Fruit fly (Drosophila melanogaster) whole organism, prepupa: ENCODE data around the gene Cad86C.

Experiments
- CG10631 ChIP-seq: fragments of 200-800 bp; sonication (Bioruptor generic); optimal IDR thresholded peaks from 2 replicates; lab custom pipeline; 2016; ENCODE audit warnings: missing biosample characterization, missing genetic modification characterization
- CG10669 ChIP-seq: fragments of 200-800 bp; sonication (Bioruptor generic); optimal IDR thresholded peaks from 3 replicates; lab custom pipeline; 2018; ENCODE audit warnings: missing biosample characterization, mild to moderate bottlenecking, missing genetic modification characterization, moderate library complexity
- CG11762 ChIP-seq: fragments of 200-800 bp; sonication (Bioruptor generic); optimal IDR thresholded peaks from 3 replicates; lab custom pipeline; 2016; ENCODE audit warnings: missing biosample characterization, missing genetic modification characterization; ENCODE audit not compliant: insufficient read depth
- CG11902 ChIP-seq: fragments of 200-800 bp; sonication (Bioruptor generic); optimal IDR thresholded peaks from 3 replicates; lab custom pipeline; 2016; ENCODE audit warnings: missing biosample characterization, missing genetic modification characterization
- CG15336 ChIP-seq: fragments of 200-800 bp; sonication (Bioruptor generic); IDR thresholded peaks from 2 replicates; pipeline ENCODE4 v1.3.6; 2022; ENCODE audit warnings: missing biosample characterization, missing genetic modification characterization
- CG1621 ChIP-seq: fragments of 200-800 bp; sonication (Bioruptor generic); optimal IDR thresholded peaks from 3 replicates; lab custom pipeline; 2018; ENCODE audit warnings: missing biosample characterization, mild to moderate bottlenecking, missing genetic modification characterization
- CG16779 ChIP-seq: fragments of 200-800 bp; sonication (Bioruptor generic); optimal IDR thresholded peaks from 3 replicates; lab custom pipeline; 2017; ENCODE audit warnings: missing biosample characterization, mild to moderate bottlenecking, missing genetic modification characterization
- CG3032 ChIP-seq: fragments of 200-800 bp; optimal IDR thresholded peaks from 2 replicates; lab custom pipeline; 2019; ENCODE audit warnings: missing biosample characterization, mild to moderate bottlenecking, missing genetic modification characterization, moderate library complexity
- CG31627 ChIP-seq: fragments of 200-800 bp; sonication (Bioruptor generic); optimal IDR thresholded peaks from 3 replicates; lab custom pipeline; 2016; ENCODE audit warnings: missing biosample characterization, missing genetic modification characterization
- CG32006 ChIP-seq: fragments of 200-800 bp; sonication (Bioruptor generic); optimal IDR thresholded peaks from 3 replicates; lab custom pipeline; 2017; ENCODE audit warnings: missing biosample characterization, mild to moderate bottlenecking, missing genetic modification characterization
- CG34406 ChIP-seq: fragments of 200-800 bp; sonication (Bioruptor generic); optimal IDR thresholded peaks from 3 replicates; lab custom pipeline; 2016; ENCODE audit warnings: missing biosample characterization, missing genetic modification characterization
- CG3919 ChIP-seq: fragments of 200-800 bp; sonication (Bioruptor generic); optimal IDR thresholded peaks from 3 replicates; lab custom pipeline; 2016; ENCODE audit warnings: missing biosample characterization, missing genetic modification characterization
- CG4318 ChIP-seq: fragments of 200-800 bp; sonication (Bioruptor generic); optimal IDR thresholded peaks from 3 replicates; lab custom pipeline; 2017; ENCODE audit warnings: missing biosample characterization, mild to moderate bottlenecking, missing genetic modification characterization
- CG6808 ChIP-seq: fragments of 200-800 bp; sonication (Bioruptor generic); optimal IDR thresholded peaks from 3 replicates; lab custom pipeline; 2017; ENCODE audit warnings: missing biosample characterization, missing genetic modification characterization, mild to moderate bottlenecking, moderate library complexity, missing genetic modification reagents
- CG6854 ChIP-seq: fragments of 200-800 bp; sonication (Bioruptor generic); optimal IDR thresholded peaks from 2 replicates; lab custom pipeline; 2017; ENCODE audit warnings: missing biosample characterization, mild to moderate bottlenecking, missing genetic modification characterization
- CG7368 ChIP-seq: fragments of 200-800 bp; sonication (Bioruptor generic); optimal IDR thresholded peaks from 3 replicates; lab custom pipeline; 2016; ENCODE audit warnings: missing biosample characterization, missing genetic modification characterization
- CG8319 ChIP-seq: fragments of 200-800 bp; sonication (Bioruptor generic); optimal IDR thresholded peaks from 3 replicates; lab custom pipeline; 2016; ENCODE audit warnings: missing biosample characterization, missing genetic modification characterization
- CG8632 ChIP-seq: fragments of 200-800 bp; sonication (Bioruptor generic); optimal IDR thresholded peaks from 3 replicates; lab custom pipeline; 2016; ENCODE audit warnings: missing biosample characterization, missing genetic modification characterization
- Eip78C ChIP-seq: fragments of 200-800 bp; sonication (Bioruptor generic); peaks from one replicate; lab custom pipeline; 2016; ENCODE audit warnings: missing biosample characterization, missing genetic modification characterization
- Eip93F ChIP-seq: fragments of 200-800 bp; sonication (Bioruptor generic); optimal IDR thresholded peaks from 2 replicates; lab custom pipeline; 2016; ENCODE audit warnings: missing biosample characterization, mild to moderate bottlenecking, missing genetic modification characterization
- Ets96B ChIP-seq: fragments of 200-800 bp; optimal IDR thresholded peaks from 2 replicates; lab custom pipeline; 2019; ENCODE audit warnings: missing biosample characterization, mild to moderate bottlenecking, missing genetic modification characterization, moderate library complexity
- Gug ChIP-seq: fragments of 200-800 bp; sonication (Bioruptor generic); IDR thresholded peaks from 2 replicates; pipeline ENCODE4 v1.3.6; 2022; ENCODE audit warnings: missing biosample characterization, missing genetic modification characterization
- Hr38 ChIP-seq: sonication (Bioruptor generic); optimal IDR thresholded peaks from 2 replicates; lab custom pipeline; 2016; ENCODE audit warnings: missing biosample characterization, missing genetic modification characterization
- Hr39 ChIP-seq: fragments of 200-800 bp; sonication (Bioruptor generic); optimal IDR thresholded peaks from 2 replicates; lab custom pipeline; 2016; ENCODE audit warnings: missing biosample characterization, missing genetic modification characterization
- Hr4 ChIP-seq: fragments of 200-800 bp; sonication (Bioruptor generic); optimal IDR thresholded peaks from 3 replicates; lab custom pipeline; 2016; ENCODE audit warnings: missing biosample characterization, missing genetic modification characterization
- Met ChIP-seq: fragments of 200-800 bp; sonication (Bioruptor generic); optimal IDR thresholded peaks from 3 replicates; lab custom pipeline; 2016; ENCODE audit warnings: missing biosample characterization, missing genetic modification characterization
- OdsH ChIP-seq: fragments of 200-800 bp; sonication (Bioruptor generic); optimal IDR thresholded peaks from 3 replicates; lab custom pipeline; 2016; ENCODE audit warnings: missing biosample characterization, missing genetic modification characterization
- Smox ChIP-seq: fragments of 200-800 bp; sonication (Bioruptor generic); optimal IDR thresholded peaks from 3 replicates; lab custom pipeline; 2016; ENCODE audit warnings: missing biosample characterization, missing genetic modification characterization
- Sox102F ChIP-seq: fragments of 200-800 bp; sonication (Bioruptor generic); optimal IDR thresholded peaks from 2 replicates; lab custom pipeline; 2016; ENCODE audit warnings: missing biosample characterization, mild to moderate bottlenecking, missing genetic modification characterization
- Sox14 ChIP-seq: fragments of 200-800 bp; sonication (Bioruptor generic); optimal IDR thresholded peaks from 3 replicates; lab custom pipeline; 2016; ENCODE audit warnings: missing biosample characterization, missing genetic modification characterization
- Sox15 ChIP-seq: fragments of 200-800 bp; sonication (Bioruptor generic); optimal IDR thresholded peaks from 3 replicates; lab custom pipeline; 2016; ENCODE audit warnings: missing biosample characterization, missing genetic modification characterization
- achi ChIP-seq: fragments of 200-800 bp; sonication (Bioruptor generic); optimal IDR thresholded peaks from 3 replicates; lab custom pipeline; 2016; ENCODE audit warnings: missing biosample characterization, missing genetic modification characterization
- acj6 ChIP-seq: fragments of 200-800 bp; sonication (Bioruptor generic); optimal IDR thresholded peaks from 3 replicates; lab custom pipeline; 2016; ENCODE audit warnings: missing biosample characterization, missing genetic modification characterization
- cyc ChIP-seq: fragments of 200-800 bp; sonication (Bioruptor generic); optimal IDR thresholded peaks from 3 replicates; lab custom pipeline; 2016; ENCODE audit warnings: missing biosample characterization, missing genetic modification characterization
- dsx ChIP-seq: fragments of 200-800 bp; optimal IDR thresholded peaks from 3 replicates; lab custom pipeline; 2019; ENCODE audit warnings: missing biosample characterization, mild to moderate bottlenecking, missing genetic modification characterization, moderate library complexity; ENCODE audit not compliant: poor library complexity, severe bottlenecking
- fd59A ChIP-seq: fragments of 200-800 bp; sonication (Bioruptor generic); optimal IDR thresholded peaks from 2 replicates; lab custom pipeline; 2017; ENCODE audit warnings: missing biosample characterization, mild to moderate bottlenecking, missing genetic modification characterization, missing genetic modification reagents
- salr ChIP-seq, 2 experiments: fragments of 200-800 bp; sonication (Bioruptor generic); optimal IDR thresholded peaks; 3 replicates each; lab custom pipeline; 2016 to 2018; ENCODE audit warnings: missing biosample characterization in 2 of 2, missing genetic modification characterization in 2 of 2, mild to moderate bottlenecking in 1 of 2
- ss ChIP-seq, 2 experiments: fragments of 200-800 bp; sonication (Bioruptor generic); optimal IDR thresholded peaks; 2 replicates in 1 of 2; 3 replicates in 1 of 2; lab custom pipeline; 2017 to 2018; ENCODE audit warnings: mild to moderate bottlenecking in 2 of 2, missing biosample characterization in 2 of 2, missing genetic modification characterization in 2 of 2, moderate library complexity in 1 of 2
- topi ChIP-seq: fragments of 200-800 bp; sonication (Bioruptor generic); optimal IDR thresholded peaks from 3 replicates; lab custom pipeline; 2016; ENCODE audit warnings: missing biosample characterization, missing genetic modification characterization
- vri ChIP-seq: fragments of 200-800 bp; sonication (Bioruptor generic); optimal IDR thresholded peaks from 3 replicates; lab custom pipeline; 2016; ENCODE audit warnings: missing biosample characterization, mild to moderate bottlenecking, missing genetic modification characterization

The Cad86C gene

dm6 chr3R:10834893-10835292 is 8.0 kb downstream of the Cad86C start (continued):
- TF ChIP-seq Hr38 (GFP tag; lab: Kevin White, UChicago) = no peak
- TF ChIP-seq CG6854 (GFP tag; lab: Kevin White, UChicago) = peak; percentile 96
- TF ChIP-seq CG32006 (GFP tag; lab: Kevin White, UChicago) = peak; percentile 96
- peak; percentile 94 for TF ChIP-seq CG7368
- peak; percentile 95 for TF ChIP-seq CG34406
- TF ChIP-seq vri (GFP tag; lab: Kevin White, UChicago) = peak; percentile 94
- TF ChIP-seq Smox = peak; percentile 92
- peak; percentile 94 for TF ChIP-seq CG1621 (tag; lab: Kevin White, UChicago)
- peak; percentile 99 for TF ChIP-seq Eip78C (GFP tag; lab: Kevin White, UChicago)
- TF ChIP-seq acj6 (GFP tag; lab: Kevin White, UChicago) = peak; percentile 97
- peak; percentile 94 for TF ChIP-seq Met
- TF ChIP-seq CG8319 = peak; percentile 92
- TF ChIP-seq Hr4 (GFP tag; lab: Kevin White, UChicago) = peak; percentile 95
- peak; percentile 96 for TF ChIP-seq achi (GFP tag; lab: Kevin White, UChicago)
- peak; percentile 88 for TF ChIP-seq Gug
- peak; percentile 96 for TF ChIP-seq topi (GFP tag; lab: Kevin White, UChicago)

- TF ChIP-seq Gug = no peak
- TF ChIP-seq Sox15 = no peak
- TF ChIP-seq Sox14 = no peak
- TF ChIP-seq CG16779 (tag; lab: Kevin White, UChicago) = no peak
- TF ChIP-seq ss (GFP tag; optimal IDR thresholded peaks at IDR 0.05; lab: Kevin White, UChicago) = no peak
- TF ChIP-seq Sox102F = no peak
- no peak for TF ChIP-seq CG6808 (GFP tag; lab: Kevin White, UChicago)
- TF ChIP-seq CG15336 (GFP tag; lab: Robert Waterston, UW) = no peak
- TF ChIP-seq CG4318 (GFP tag; lab: Kevin White, UChicago) = no peak
- TF ChIP-seq OdsH (GFP tag; lab: Kevin White, UChicago) = no peak
- no peak for TF ChIP-seq CG3032
- no peak for TF ChIP-seq CG7368
- no peak for TF ChIP-seq CG34406
- no peak for TF ChIP-seq CG11762
- TF ChIP-seq cyc (GFP tag; lab: Kevin White, UChicago) = no peak
- TF ChIP-seq Hr39 (GFP tag; lab: Kevin White, UChicago) = no peak
Measured at dm6 chr3R:10836924-10837323, 10.0 kb downstream of the Cad86C start.

dm6 chr3R:10842422-10842821 is 15.5 kb downstream of the Cad86C start:
- peak; percentile 24 for TF ChIP-seq CG3919 (GFP tag; lab: Kevin White, UChicago)
- TF ChIP-seq CG10631 (GFP tag; lab: Kevin White, UChicago) = peak; percentile 28
- TF ChIP-seq Eip93F = no peak
- TF ChIP-seq salr (GFP tag; optimal IDR thresholded peaks at IDR 0.05; lab: Kevin White, UChicago) = no peak
- TF ChIP-seq Sox102F = no peak
- no peak for TF ChIP-seq CG11902
- TF ChIP-seq CG8632 (GFP tag; lab: Kevin White, UChicago) = no peak
- peak; percentile 4 to 31 for TF ChIP-seq ss (GFP tag; optimal IDR thresholded peaks at IDR 0.05; lab: Kevin White, UChicago)
- peak; percentile 48 for TF ChIP-seq CG32006 (GFP tag; lab: Kevin White, UChicago)
- peak; percentile 31 for TF ChIP-seq Ets96B (tag; lab: Kevin White, UChicago)
- 0 out of 2 replicates have a peak, but pooled peaks have one; percentile 12 for TF ChIP-seq CG15336 (GFP tag; lab: Robert Waterston, UW)
- no peak for TF ChIP-seq CG4318 (GFP tag; lab: Kevin White, UChicago)
- TF ChIP-seq dsx (GFP tag; lab: Kevin White, UChicago) = peak; percentile 61
- TF ChIP-seq Eip78C (GFP tag; lab: Kevin White, UChicago) = peak; percentile 70
- peak; percentile 19 for TF ChIP-seq acj6 (GFP tag; lab: Kevin White, UChicago)
- TF ChIP-seq CG3032 = peak; percentile 58
- TF ChIP-seq CG31627 (GFP tag; lab: Kevin White, UChicago) = no peak
- peak; percentile 44 for TF ChIP-seq CG6808 (GFP tag; lab: Kevin White, UChicago)
- TF ChIP-seq CG10669 = peak; percentile 30
- peak; percentile 20 for TF ChIP-seq achi (GFP tag; lab: Kevin White, UChicago)
- TF ChIP-seq fd59A (GFP tag; lab: Kevin White, UChicago) = peak; percentile 16
- TF ChIP-seq, all 60 proteins: peak for 14
